Worm (Caenorhabditis elegans) whole organism, L1 larva: ENCODE results near the gene dot-1.4.

Experiments
- elt-3 ChIP-seq, 6 experiments: fragments of 150-350 bp in 1 of 6; sonication (generic microtip); optimal IDR thresholded peaks; 2 replicates each; lab custom pipeline; 2017 to 2018; ENCODE audit warnings: missing biosample characterization in 6 of 6, missing genetic modification characterization in 6 of 6, inconsistent platforms in 1 of 6
- fos-1 ChIP-seq: fragments of 150-350 bp; optimal IDR thresholded peaks from 2 replicates; lab custom pipeline; 2014; ENCODE audit warnings: missing biosample characterization, missing genetic modification characterization
- nhr-20 ChIP-seq: sonication (generic microtip); optimal IDR thresholded peaks from 2 replicates; lab custom pipeline; 2016; ENCODE audit warnings: mild to moderate bottlenecking, missing genetic modification characterization, missing compliant biosample characterization
- nhr-237 ChIP-seq: fragments of 150-350 bp; optimal IDR thresholded peaks from 2 replicates; lab custom pipeline; 2014; ENCODE audit warnings: missing biosample characterization, missing genetic modification characterization
- nhr-28 ChIP-seq: fragments of 150-350 bp; optimal IDR thresholded peaks from 2 replicates; lab custom pipeline; 2014; ENCODE audit warnings: missing biosample characterization, missing genetic modification characterization

DNA sequence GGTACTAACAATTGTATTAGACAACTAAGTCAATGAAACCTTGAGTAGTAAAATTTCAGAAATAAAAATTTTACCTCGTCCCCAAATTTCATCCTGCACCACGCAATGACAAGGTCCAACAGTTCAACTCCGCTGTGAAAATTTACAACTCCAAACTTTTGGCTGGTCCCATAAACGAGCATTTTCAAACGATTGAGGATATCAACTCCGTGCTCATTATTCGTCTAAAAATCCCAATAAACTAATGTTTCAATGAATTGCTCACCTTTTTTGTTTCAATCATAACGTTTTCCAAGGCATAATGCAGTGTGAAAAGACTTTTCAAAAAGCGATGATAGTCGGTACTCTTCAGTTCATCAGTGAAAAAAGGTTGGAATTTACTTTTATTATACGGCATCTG lies 24.8 kb downstream of the dot-1.4 start:
- TF ChIP-seq nhr-237 (no peak), nhr-20 (no peak), nhr-28 (tag; lab: Kevin White, UChicago) (no peak), elt-3 (tag; optimal IDR thresholded peaks at IDR 0.05; lab: Kevin White, UChicago) (no peak), fos-1 (tag; lab: Kevin White, UChicago) (no peak)
